Fruit fly (Drosophila melanogaster) whole organism: ENCODE results near the gene CG5056.

Experiments used
- EcR ChIP-seq, 2 experiments: fragments of >200 bp; optimal IDR thresholded peaks; 2 replicates each; lab custom pipeline; 2017; ENCODE audit warnings: missing biosample characterization in 2 of 2, missing genetic modification characterization in 2 of 2, missing genetic modification reagents in 2 of 2
- psq ChIP-seq: fragments of >200 bp; optimal IDR thresholded peaks from 2 replicates; lab custom pipeline; 2017

- TF ChIP-seq psq (lab: Kevin White, UChicago) (no peak), EcR (GFP tag; optimal IDR thresholded peaks at IDR 0.05; lab: Kevin White, UChicago) (no peak)
Measured at dm6 chr2L:10379865-10380264, 13.4 kb downstream of the CG5056 start, which contains the start of gene gny.
